Worm (Caenorhabditis elegans) whole organism, young adult: ENCODE data around the gene grd-2.

Experiments used
- Y56A3A.18 ChIP-seq: fragments of 200-800 bp; sonication (Bioruptor generic); IDR thresholded peaks from 2 replicates; pipeline ENCODE4 v1.3.6; 2022; ENCODE audit warnings: missing genetic modification reagents, missing genetic modification characterization, missing compliant biosample characterization
- bed-2 ChIP-seq: fragments of 200-800 bp; sonication (Bioruptor generic); IDR thresholded peaks from 2 replicates; pipeline ENCODE4 v1.3.6; 2022; ENCODE audit warnings: missing genetic modification reagents, missing genetic modification characterization, missing compliant biosample characterization
- fkh-3 ChIP-seq: sonication (generic microtip); optimal IDR thresholded peaks from 2 replicates; lab custom pipeline; 2016; ENCODE audit warnings: mild to moderate bottlenecking, missing genetic modification characterization, missing compliant biosample characterization
- madf-8 ChIP-seq: fragments of 200-800 bp; sonication (Bioruptor generic); conservative IDR thresholded peaks from 2 replicates; pipeline ENCODE4 v1.3.6; 2022; ENCODE audit warnings: missing genetic modification reagents, missing genetic modification characterization, missing compliant biosample characterization
- mes-4 ChIP-seq: sonication (generic microtip); optimal IDR thresholded peaks from 2 replicates; lab custom pipeline; 2016; ENCODE audit warnings: missing genotype, missing genetic modification characterization, missing compliant biosample characterization
- nfya-1 ChIP-seq: sonication (generic microtip); optimal IDR thresholded peaks from 2 replicates; lab custom pipeline; 2017; ENCODE audit warnings: antibody characterized with exemption, missing compliant biosample characterization, missing genetic modification characterization, borderline replicate concordance; ENCODE audit not compliant: insufficient read depth
- sea-2 ChIP-seq: fragments of 200-800 bp; sonication (Bioruptor generic); IDR thresholded peaks from 2 replicates; pipeline ENCODE4 v1.3.6; 2022; ENCODE audit warnings: missing genetic modification characterization, missing compliant biosample characterization
- snpc-4 ChIP-seq, 5 experiments: fragments of 150-350 bp in 1 of 5; sonication (generic microtip) in 4 of 5; optimal IDR thresholded peaks; 2 replicates each; lab custom pipeline; 2014 to 2018; ENCODE audit warnings: missing genetic modification characterization in 5 of 5, missing biosample characterization in 3 of 5, antibody characterized with exemption in 2 of 5, mild to moderate bottlenecking in 2 of 5, missing compliant biosample characterization in 2 of 5, missing genotype in 2 of 5, moderate library complexity in 2 of 5, missing genetic modification reagents in 1 of 5
- sptf-2 ChIP-seq: fragments of 200-800 bp; sonication (Bioruptor generic); optimal IDR thresholded peaks from 2 replicates; lab custom pipeline; 2018; ENCODE audit warnings: mild to moderate bottlenecking, missing genetic modification characterization, missing compliant biosample characterization
- unc-62 ChIP-seq: fragments of 150-350 bp; optimal IDR thresholded peaks from 2 replicates; lab custom pipeline; 2014; ENCODE audit warnings: missing biosample characterization, missing genetic modification reagents, missing genetic modification characterization

DNA sequence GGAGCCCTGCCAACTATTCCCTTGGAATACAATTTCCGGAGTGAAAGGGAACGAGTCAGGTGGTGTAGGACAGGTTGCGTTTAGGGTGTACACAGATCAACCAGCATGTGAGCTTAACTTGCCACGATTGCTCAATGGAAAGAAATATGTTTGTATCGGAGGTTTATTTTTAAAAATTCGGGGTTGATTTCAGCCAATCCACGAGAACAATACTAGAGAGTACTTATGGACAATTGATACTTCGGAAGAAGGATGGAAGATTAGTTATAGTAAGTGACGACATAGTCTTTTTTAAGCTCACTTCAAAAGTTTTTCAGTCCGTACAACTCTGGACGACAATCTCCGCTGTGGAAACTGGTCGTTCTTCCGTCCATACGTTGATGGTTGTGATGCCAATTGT, 34.7 kb upstream of the grd-2 start:
- no peak for TF ChIP-seq sptf-2 (GFP tag; lab: Kevin White, UChicago)
- TF ChIP-seq nfya-1 (tag; lab: Kevin White, UChicago) = no peak
- no peak for TF ChIP-seq Y56A3A.18 (GFP tag; lab: Robert Waterston, UW)
- TF ChIP-seq mes-4 (tag; lab: Kevin White, UChicago) = no peak
- no peak for TF ChIP-seq bed-2 (GFP tag; lab: Robert Waterston, UW)
- TF ChIP-seq fkh-3 = no peak
- TF ChIP-seq madf-8 (GFP tag; lab: Robert Waterston, UW) = no peak
- TF ChIP-seq sea-2 = no peak
- TF ChIP-seq unc-62 (GFP tag; lab: Kevin White, UChicago) = no peak
- TF ChIP-seq snpc-4 (GFP tag; optimal IDR thresholded peaks at IDR 0.05; lab: Kevin White, UChicago) = no peak
- TF ChIP-seq snpc-4 (tag; optimal IDR thresholded peaks at IDR 0.05; lab: Kevin White, UChicago) = no peak
